Worm (Caenorhabditis elegans) whole organism, midembryonic: ENCODE measurements around the gene C18H9.5.

Experiments
- T22C8.4 ChIP-seq: fragments of 200-800 bp; sonication (Bioruptor generic); IDR thresholded peaks from 2 replicates; pipeline ENCODE4 v1.3.6; 2022; ENCODE audit warnings: missing genetic modification characterization, missing compliant biosample characterization
- cog-1 ChIP-seq: sonication (generic microtip); optimal IDR thresholded peaks from 2 replicates; lab custom pipeline; 2016; ENCODE audit warnings: missing genetic modification characterization, missing compliant biosample characterization
- flt-1 ChIP-seq: fragments of 200-800 bp; sonication (Bioruptor generic); IDR thresholded peaks from 2 replicates; pipeline ENCODE4 v1.3.6; 2022; ENCODE audit warnings: missing genetic modification characterization, missing compliant biosample characterization
- klf-2 ChIP-seq: fragments of 200-800 bp; sonication (Bioruptor generic); conservative IDR thresholded peaks from 2 replicates; pipeline ENCODE4 v1.3.6; 2022; ENCODE audit warnings: missing genetic modification reagents, missing genetic modification characterization, missing compliant biosample characterization
- med-1 ChIP-seq: sonication (generic microtip); optimal IDR thresholded peaks from 2 replicates; lab custom pipeline; 2017; ENCODE audit warnings: missing genetic modification characterization, mild to moderate bottlenecking, missing compliant biosample characterization, antibody characterized with exemption, missing genetic modification reagents; ENCODE audit not compliant: insufficient read depth
- ref-1 ChIP-seq: fragments of 200-800 bp; sonication (Bioruptor generic); conservative IDR thresholded peaks from 2 replicates; pipeline ENCODE4 v1.3.6; 2022; ENCODE audit warnings: missing genetic modification reagents, missing genetic modification characterization, missing compliant biosample characterization
- tab-1 ChIP-seq: fragments of 200-800 bp; sonication (Bioruptor generic); IDR thresholded peaks from 2 replicates; pipeline ENCODE4 v1.3.6; 2022; ENCODE audit warnings: missing genetic modification characterization, missing compliant biosample characterization
- ztf-23 ChIP-seq: fragments of 200-800 bp; sonication (Bioruptor generic); IDR thresholded peaks from 2 replicates; pipeline ENCODE4 v1.3.6; 2022; ENCODE audit warnings: missing genetic modification reagents, missing genetic modification characterization, missing compliant biosample characterization
- ztf-29 ChIP-seq: fragments of 200-800 bp; sonication (Bioruptor generic); IDR thresholded peaks from 2 replicates; pipeline ENCODE4 v1.3.6; 2022; ENCODE audit warnings: missing genetic modification reagents, missing genetic modification characterization, missing compliant biosample characterization

The C18H9.5 gene

ce11 chrII:6709680-6710079, 14.3 kb upstream of the C18H9.5 start:
- TF ChIP-seq T22C8.4 (no peak), ztf-29 (no peak), ref-1 (GFP tag; lab: Robert Waterston, UW) (no peak), med-1 (no peak)

DNA sequence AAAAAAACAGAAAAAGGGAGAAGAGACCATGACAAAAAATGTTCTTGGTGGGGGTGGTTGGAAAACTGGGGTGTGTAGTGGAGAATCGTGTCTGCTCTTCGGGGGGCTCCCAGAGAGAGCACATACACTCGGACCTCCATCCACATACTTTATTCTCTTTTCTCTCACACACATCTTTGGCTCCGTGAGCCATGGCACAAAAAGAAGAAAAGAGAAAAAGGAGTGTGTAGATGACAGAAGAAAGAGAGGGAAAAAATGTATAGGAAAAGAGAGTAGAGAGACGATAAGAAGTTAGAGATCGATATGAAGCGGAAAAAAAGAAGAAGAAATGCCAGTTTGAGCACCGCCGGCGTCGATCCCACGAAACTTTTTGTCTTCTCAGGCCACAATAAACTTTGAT, 13.6 kb upstream of the C18H9.5 start:
- TF ChIP-seq cog-1 (tag; lab: Kevin White, UChicago) (no peak), klf-2 (GFP tag; lab: Robert Waterston, UW) (no peak), flt-1 (GFP tag; lab: Robert Waterston, UW) (no peak), ztf-29 (no peak), med-1 (no peak), T22C8.4 (no peak), ref-1 (GFP tag; lab: Robert Waterston, UW) (no peak), tab-1 (GFP tag; lab: Robert Waterston, UW) (no peak), ztf-23 (GFP tag; lab: Robert Waterston, UW) (no peak)

DNA sequence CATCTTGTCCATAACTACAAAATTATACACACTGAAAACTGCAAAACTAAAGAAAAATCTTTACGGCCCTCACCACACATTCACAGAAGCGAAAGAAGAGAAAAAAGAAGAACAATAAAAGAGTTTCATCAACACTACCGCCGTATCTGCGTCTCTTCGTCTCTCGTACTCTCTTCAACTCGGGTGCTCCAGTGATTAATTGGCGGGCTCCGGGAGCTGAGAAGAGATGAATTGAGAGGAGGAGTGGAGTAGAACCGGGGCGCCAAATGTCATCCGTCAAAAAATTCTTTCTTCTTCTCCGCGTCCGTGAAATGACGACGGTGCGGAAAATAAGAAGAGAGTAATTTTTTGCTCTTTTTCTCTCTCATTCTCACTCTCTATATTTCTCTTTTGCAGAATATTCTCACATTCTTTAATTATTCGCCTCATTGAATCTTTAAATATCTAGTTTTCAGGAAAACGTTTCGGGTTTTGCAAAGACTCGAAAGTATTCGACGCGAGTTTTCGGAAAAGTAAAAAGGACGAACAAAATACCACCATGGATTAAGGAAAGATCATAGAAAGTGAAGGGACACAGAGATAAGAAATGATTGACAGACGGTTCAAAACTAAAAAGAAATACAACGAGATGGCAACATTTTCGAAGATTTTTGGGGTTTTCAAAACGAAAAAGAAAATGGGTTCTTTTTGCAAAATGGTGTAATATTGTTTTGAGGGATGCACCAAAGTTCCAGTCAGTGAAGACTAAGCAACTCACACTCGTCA, 12.3 kb upstream of the C18H9.5 start:
- TF ChIP-seq ztf-23 (GFP tag; lab: Robert Waterston, UW): no peak
- TF ChIP-seq T22C8.4: no peak
- no peak for TF ChIP-seq ztf-29
- no peak for TF ChIP-seq tab-1 (GFP tag; lab: Robert Waterston, UW)
- TF ChIP-seq cog-1 (tag; lab: Kevin White, UChicago): no peak
- TF ChIP-seq klf-2 (GFP tag; lab: Robert Waterston, UW): no peak
- TF ChIP-seq med-1: no peak
- TF ChIP-seq flt-1 (GFP tag; lab: Robert Waterston, UW): no peak
- TF ChIP-seq ref-1 (GFP tag; lab: Robert Waterston, UW): no peak

DNA sequence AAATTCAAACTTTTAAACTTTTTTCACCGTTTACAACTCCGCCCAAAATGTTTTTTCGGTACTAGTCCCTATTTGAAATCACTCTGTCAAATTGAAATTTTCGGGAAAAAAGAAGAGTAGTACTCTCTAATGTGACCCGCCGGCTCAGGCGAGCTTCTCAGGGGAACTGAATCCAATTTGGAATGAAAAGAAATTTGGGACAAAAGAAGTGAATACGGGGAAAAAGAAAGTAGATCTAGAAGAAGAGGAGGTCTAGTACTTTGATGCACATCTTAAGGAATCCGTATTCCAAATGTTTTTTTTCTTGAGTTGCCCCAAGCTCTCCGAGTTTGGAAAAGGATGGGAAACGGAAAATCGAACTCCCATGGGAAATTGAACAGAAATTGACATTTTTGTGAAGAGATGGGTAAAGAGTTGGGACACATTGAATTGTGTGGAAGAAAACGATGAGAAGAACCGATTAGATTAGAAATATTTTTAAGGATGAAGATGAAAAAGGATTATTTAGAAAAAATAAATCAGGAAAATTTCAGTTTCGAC, 11.3 kb upstream of the C18H9.5 start:
- TF ChIP-seq cog-1 (tag; lab: Kevin White, UChicago) (no peak), klf-2 (GFP tag; lab: Robert Waterston, UW) (no peak), med-1 (no peak), T22C8.4 (no peak), ref-1 (GFP tag; lab: Robert Waterston, UW) (no peak), ztf-29 (no peak), ztf-23 (GFP tag; lab: Robert Waterston, UW) (no peak), flt-1 (GFP tag; lab: Robert Waterston, UW) (no peak), tab-1 (GFP tag; lab: Robert Waterston, UW) (no peak)

- TF ChIP-seq cog-1 (tag; lab: Kevin White, UChicago): no peak
These were observed 10.3 kb upstream of the C18H9.5 start, which contains the start of gene rpy-1 for ce11 chrII:6705593-6706228. Gene rpy-1, minus strand, starts transcription at chrII:6705643.

DNA sequence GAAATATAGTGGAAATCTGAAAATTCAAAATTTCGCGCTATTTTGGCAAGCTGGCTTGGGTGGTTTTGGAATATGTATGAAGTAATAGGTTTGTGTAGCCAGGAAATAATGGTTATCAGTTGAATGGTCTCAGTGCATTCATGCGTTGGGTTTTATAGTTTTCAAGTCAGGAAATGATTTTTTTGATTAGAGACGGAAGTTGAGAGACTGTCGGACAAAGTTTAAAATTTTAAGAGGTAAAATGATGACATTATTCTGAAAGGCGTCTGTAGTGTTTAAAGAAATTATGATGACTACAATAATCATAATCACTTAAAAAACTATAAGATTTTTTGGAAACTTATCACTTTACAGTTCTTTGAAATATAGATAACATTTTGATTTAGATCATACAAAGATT, 6.1 kb upstream of the C18H9.5 start, which contains the start of gene C18H9.6:
C18H9.6 (minus strand) TSS at position 129 of the 400 bp plus-strand sequence.
- TF ChIP-seq ztf-23 (GFP tag; lab: Robert Waterston, UW): no peak
- no peak for TF ChIP-seq ztf-29
- TF ChIP-seq cog-1 (tag; lab: Kevin White, UChicago): no peak
- TF ChIP-seq tab-1 (GFP tag; lab: Robert Waterston, UW): no peak
- no peak for TF ChIP-seq flt-1 (GFP tag; lab: Robert Waterston, UW)
- no peak for TF ChIP-seq med-1
- no peak for TF ChIP-seq ref-1 (GFP tag; lab: Robert Waterston, UW)
- no peak for TF ChIP-seq T22C8.4
- TF ChIP-seq klf-2 (GFP tag; lab: Robert Waterston, UW): no peak

ce11 chrII:6698784-6699183, 3.4 kb upstream of the C18H9.5 start, which contains the start of gene C18H9.1:
Gene C18H9.1, plus strand, starts transcription at chrII:6699084.
- TF ChIP-seq klf-2 (GFP tag; lab: Robert Waterston, UW) (no peak), tab-1 (GFP tag; lab: Robert Waterston, UW) (no peak), ref-1 (GFP tag; lab: Robert Waterston, UW) (no peak), flt-1 (GFP tag; lab: Robert Waterston, UW) (no peak), ztf-29 (no peak), ztf-23 (GFP tag; lab: Robert Waterston, UW) (no peak)

DNA sequence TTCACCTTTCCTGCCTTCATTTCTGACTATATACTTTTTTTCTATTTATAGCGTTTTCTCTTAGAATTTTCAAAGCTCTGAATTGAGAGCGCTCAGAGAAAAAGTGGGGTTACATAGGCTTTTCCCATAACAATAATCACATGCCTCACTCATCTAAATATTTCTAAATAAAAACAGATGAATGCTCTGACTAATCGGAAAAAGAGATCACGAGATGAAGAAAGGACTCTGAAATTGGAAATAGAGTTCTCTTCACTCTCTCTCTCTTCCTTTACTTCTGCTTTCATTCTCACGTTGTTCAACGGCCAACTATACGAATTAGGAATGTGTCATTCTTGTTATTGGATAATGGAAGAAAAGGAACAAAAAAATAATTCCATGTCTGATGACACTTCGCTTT, 6.3 kb downstream of the C18H9.5 start:
- no peak for TF ChIP-seq tab-1 (GFP tag; lab: Robert Waterston, UW)

DNA sequence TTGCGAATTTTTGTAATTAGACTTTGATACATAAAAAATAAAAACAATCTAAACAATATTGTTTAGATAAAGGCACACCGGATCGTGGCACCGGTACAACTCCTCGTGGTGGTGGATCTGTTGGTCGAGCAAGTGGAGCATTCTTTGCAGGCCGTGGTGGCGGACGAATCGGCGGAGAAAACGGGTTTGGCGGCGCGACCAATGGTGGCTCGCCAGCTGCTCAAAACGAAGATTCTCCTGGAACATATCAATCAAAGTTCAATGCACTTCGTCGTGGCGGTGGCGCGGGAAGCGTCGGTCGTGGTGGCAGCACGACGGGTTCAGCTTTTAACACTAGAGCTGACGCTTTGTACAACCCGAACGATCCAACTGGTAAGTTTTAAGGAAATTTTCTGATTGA, 9.4 kb downstream of the C18H9.5 start:
- TF ChIP-seq flt-1 (GFP tag; lab: Robert Waterston, UW): no peak
- no peak for TF ChIP-seq T22C8.4
- no peak for TF ChIP-seq ztf-29
- TF ChIP-seq cog-1 (tag; lab: Kevin White, UChicago): no peak
- TF ChIP-seq ref-1 (GFP tag; lab: Robert Waterston, UW): no peak
- no peak for TF ChIP-seq tab-1 (GFP tag; lab: Robert Waterston, UW)
- no peak for TF ChIP-seq klf-2 (GFP tag; lab: Robert Waterston, UW)
- no peak for TF ChIP-seq ztf-23 (GFP tag; lab: Robert Waterston, UW)
- no peak for TF ChIP-seq med-1

- TF ChIP-seq T22C8.4: no peak
- TF ChIP-seq ztf-29: no peak
- no peak for TF ChIP-seq tab-1 (GFP tag; lab: Robert Waterston, UW)
- TF ChIP-seq med-1: no peak
- no peak for TF ChIP-seq ztf-23 (GFP tag; lab: Robert Waterston, UW)
- no peak for TF ChIP-seq klf-2 (GFP tag; lab: Robert Waterston, UW)
- no peak for TF ChIP-seq ref-1 (GFP tag; lab: Robert Waterston, UW)
- TF ChIP-seq cog-1 (tag; lab: Kevin White, UChicago): no peak
- no peak for TF ChIP-seq flt-1 (GFP tag; lab: Robert Waterston, UW)
These were observed 11.6 kb downstream of the C18H9.5 start, which contains the start of gene gyf-1 for ce11 chrII:6683663-6684285. Gene gyf-1, plus strand, starts transcription at chrII:6684235.
